Fruit fly (Drosophila melanogaster) whole organism, embryonic: ENCODE results near the gene CG5056.
A peak's percentile ranks its signal among the peaks of the same experiment; 100 is the strongest.

Source experiments
- Adf1 ChIP-seq: fragments of 200-800 bp; sonication (Bioruptor generic); IDR thresholded peaks from 2 replicates; pipeline ENCODE4 v1.3.6; 2022; ENCODE audit warnings: missing biosample characterization, missing genetic modification characterization
- Antp ChIP-seq: fragments of 200-800 bp; sonication (Bioruptor generic); optimal IDR thresholded peaks from 3 replicates; lab custom pipeline; 2016; ENCODE audit warnings: missing biosample characterization, missing genetic modification characterization
- CG11456 ChIP-seq: fragments of 200-800 bp; sonication (Bioruptor generic); IDR thresholded peaks from 3 replicates; pipeline ENCODE4 v1.3.6; 2022; ENCODE audit warnings: missing biosample characterization, missing genetic modification characterization
- CG12769 ChIP-seq: fragments of 200-800 bp; sonication (Bioruptor generic); optimal IDR thresholded peaks from 2 replicates; lab custom pipeline; 2019; ENCODE audit warnings: missing biosample characterization, mild to moderate bottlenecking, missing genetic modification characterization, moderate library complexity
- CG14965 ChIP-seq: fragments of 200-800 bp; sonication (Bioruptor generic); optimal IDR thresholded peaks from 2 replicates; lab custom pipeline; 2016; ENCODE audit warnings: missing biosample characterization, missing genetic modification characterization, borderline replicate concordance
- CG17328 ChIP-seq: fragments of 200-800 bp; sonication (Bioruptor generic); IDR thresholded peaks from 2 replicates; pipeline ENCODE4 v1.3.6; 2022; ENCODE audit warnings: missing biosample characterization, missing genetic modification characterization
- CG17361 ChIP-seq: fragments of 200-800 bp; sonication (Bioruptor generic); IDR thresholded peaks from 3 replicates; pipeline ENCODE4 v1.3.6; 2022; ENCODE audit warnings: missing biosample characterization, missing genetic modification characterization
- CG2129 ChIP-seq: fragments of 200-800 bp; sonication (Bioruptor generic); IDR thresholded peaks from 2 replicates; pipeline ENCODE4 v1.3.6; 2022; ENCODE audit warnings: missing biosample characterization, missing genetic modification characterization; ENCODE audit not compliant: partially characterized antibody
- CG2199 ChIP-seq: fragments of 200-800 bp; sonication (Bioruptor generic); IDR thresholded peaks from 3 replicates; pipeline ENCODE4 v1.3.6; 2022; ENCODE audit warnings: missing biosample characterization, missing genetic modification characterization
- CG2889 ChIP-seq: fragments of 200-800 bp; sonication (Bioruptor generic); IDR thresholded peaks from 3 replicates; pipeline ENCODE4 v1.3.6; 2022; ENCODE audit warnings: missing biosample characterization, missing genetic modification characterization
- CG33213 ChIP-seq: fragments of 200-800 bp; sonication (Bioruptor generic); optimal IDR thresholded peaks from 3 replicates; lab custom pipeline; 2016; ENCODE audit warnings: missing biosample characterization, missing genetic modification characterization
- CG4328 ChIP-seq: fragments of 200-800 bp; sonication (Bioruptor generic); optimal IDR thresholded peaks from 3 replicates; lab custom pipeline; 2017; ENCODE audit warnings: missing biosample characterization, missing genetic modification reagents, missing genetic modification characterization
- CG4360 ChIP-seq: fragments of 200-800 bp; sonication (Bioruptor generic); IDR thresholded peaks from 2 replicates; pipeline ENCODE4 v1.3.6; 2022; ENCODE audit warnings: missing biosample characterization, missing genetic modification characterization
- CG5245 ChIP-seq: fragments of 200-800 bp; sonication (Bioruptor generic); optimal IDR thresholded peaks from 3 replicates; lab custom pipeline; 2016; ENCODE audit warnings: missing biosample characterization, missing genetic modification characterization
- CG7928 ChIP-seq: fragments of 200-800 bp; sonication (Bioruptor generic); optimal IDR thresholded peaks from 2 replicates; lab custom pipeline; 2017; ENCODE audit warnings: missing biosample characterization, mild to moderate bottlenecking, missing genetic modification characterization
- CG8089 ChIP-seq: fragments of 200-800 bp; sonication (Bioruptor generic); optimal IDR thresholded peaks from 3 replicates; lab custom pipeline; 2016; ENCODE audit warnings: missing biosample characterization, missing genetic modification characterization
- CG8290 ChIP-seq, 3 experiments: fragments of 200-800 bp; sonication (Bioruptor generic); optimal IDR thresholded peaks; 2 replicates each; lab custom pipeline; 2016 to 2019; ENCODE audit warnings: missing biosample characterization in 3 of 3, missing genetic modification characterization in 3 of 3, mild to moderate bottlenecking in 2 of 3, moderate library complexity in 1 of 3
- CoRest ChIP-seq: fragments of 200-800 bp; sonication (Bioruptor generic); optimal IDR thresholded peaks from 3 replicates; lab custom pipeline; 2018; ENCODE audit warnings: missing biosample characterization, mild to moderate bottlenecking, missing genetic modification characterization, moderate library complexity
- Dref ChIP-seq: fragments of 200-800 bp; sonication (Bioruptor generic); IDR thresholded peaks from 2 replicates; pipeline ENCODE4 v1.3.6; 2022; ENCODE audit warnings: missing biosample characterization, missing genetic modification characterization
- Elba2 ChIP-seq: fragments of 200-800 bp; sonication (Bioruptor generic); optimal IDR thresholded peaks from 3 replicates; lab custom pipeline; 2016; ENCODE audit warnings: missing biosample characterization, missing genetic modification characterization
- Gsc ChIP-seq: fragments of 200-800 bp; sonication (Bioruptor generic); IDR thresholded peaks from 2 replicates; pipeline ENCODE4 v1.3.6; 2022; ENCODE audit warnings: missing biosample characterization, missing genetic modification characterization
- HLH54F ChIP-seq: fragments of 200-800 bp; sonication (Bioruptor generic); optimal IDR thresholded peaks from 3 replicates; lab custom pipeline; 2016; ENCODE audit warnings: missing biosample characterization, missing genetic modification characterization
- Mad ChIP-seq: fragments of 200-800 bp; sonication (Bioruptor generic); optimal IDR thresholded peaks from 2 replicates; lab custom pipeline; 2016; ENCODE audit warnings: missing biosample characterization, missing genetic modification characterization
- Med ChIP-seq: fragments of 200-800 bp; sonication (Bioruptor generic); peaks from one replicate; lab custom pipeline; 2016; ENCODE audit warnings: missing biosample characterization, missing genetic modification characterization, mild to moderate bottlenecking, inconsistent platforms, moderate library complexity
- Nf-YC ChIP-seq: fragments of 200-800 bp; optimal IDR thresholded peaks from 3 replicates; lab custom pipeline; 2019; ENCODE audit warnings: missing biosample characterization, mild to moderate bottlenecking, missing genetic modification characterization, moderate library complexity
- Oli ChIP-seq: fragments of 200-800 bp; sonication (Bioruptor generic); optimal IDR thresholded peaks from 2 replicates; lab custom pipeline; 2018; ENCODE audit warnings: missing biosample characterization, mild to moderate bottlenecking, missing genetic modification characterization, moderate library complexity
- PHDP ChIP-seq: fragments of 200-800 bp; sonication (Bioruptor generic); optimal IDR thresholded peaks from 3 replicates; lab custom pipeline; 2018; ENCODE audit warnings: missing biosample characterization, mild to moderate bottlenecking, missing genetic modification characterization, moderate library complexity
- Scr ChIP-seq: fragments of 200-800 bp; sonication (Bioruptor generic); IDR thresholded peaks from 2 replicates; pipeline ENCODE4 v1.3.6; 2022; ENCODE audit warnings: missing biosample characterization, missing genetic modification characterization; ENCODE audit not compliant: partially characterized antibody
- Stat92E ChIP-seq, 3 experiments: fragments of >200 bp in 2 of 3; fragments of 200-800 bp in 1 of 3; sonication (Bioruptor generic) in 1 of 3; optimal IDR thresholded peaks; 2 replicates each; lab custom pipeline; 2017 to 2019; ENCODE audit warnings: missing biosample characterization in 3 of 3, missing genetic modification characterization in 3 of 3, mild to moderate bottlenecking in 1 of 3, moderate library complexity in 1 of 3
- Xrp1 ChIP-seq: fragments of 200-800 bp; sonication (Bioruptor generic); IDR thresholded peaks from 2 replicates; pipeline ENCODE4 v1.3.6; 2022; ENCODE audit warnings: missing biosample characterization, missing genetic modification characterization
- YL-1 ChIP-seq: fragments of 200-800 bp; sonication (Bioruptor generic); optimal IDR thresholded peaks from 3 replicates; lab custom pipeline; 2017; ENCODE audit warnings: missing biosample characterization, mild to moderate bottlenecking, missing genetic modification characterization
- az2 ChIP-seq: fragments of 200-800 bp; sonication (Bioruptor generic); optimal IDR thresholded peaks from 3 replicates; lab custom pipeline; 2016; ENCODE audit warnings: missing biosample characterization, missing genetic modification characterization
- chinmo ChIP-seq: fragments of 200-800 bp; sonication (Bioruptor generic); IDR thresholded peaks from 4 replicates; pipeline ENCODE4 v1.3.6; 2022; ENCODE audit warnings: missing biosample characterization, missing genetic modification characterization; ENCODE audit not compliant: partially characterized antibody
- dati ChIP-seq: fragments of 200-800 bp; sonication (Bioruptor generic); IDR thresholded peaks from 2 replicates; pipeline ENCODE4 v1.3.6; 2022; ENCODE audit warnings: missing biosample characterization, missing genetic modification characterization
- eve ChIP-seq, 2 experiments: fragments of >200 bp; optimal IDR thresholded peaks; 2 replicates each; lab custom pipeline; 2017; ENCODE audit warnings: missing biosample characterization in 2 of 2, missing genetic modification characterization in 2 of 2
- ewg ChIP-seq: fragments of 200-800 bp; sonication (Bioruptor generic); optimal IDR thresholded peaks from 3 replicates; lab custom pipeline; 2017; ENCODE audit warnings: mild to moderate bottlenecking, missing biosample characterization, missing genetic modification reagents, missing genetic modification characterization
- ham ChIP-seq: fragments of 200-800 bp; sonication (Bioruptor generic); IDR thresholded peaks from 2 replicates; pipeline ENCODE4 v1.3.6; 2022; ENCODE audit warnings: missing biosample characterization, missing genetic modification characterization
- jigr1 ChIP-seq: fragments of 200-800 bp; sonication (Bioruptor generic); IDR thresholded peaks from 3 replicates; pipeline ENCODE4 v1.3.6; 2022; ENCODE audit warnings: missing biosample characterization, missing genetic modification characterization
- kah ChIP-seq: fragments of 200-800 bp; sonication (Bioruptor generic); optimal IDR thresholded peaks from 2 replicates; lab custom pipeline; 2018; ENCODE audit warnings: missing biosample characterization, mild to moderate bottlenecking, missing genetic modification characterization
- lilli ChIP-seq: fragments of 200-800 bp; sonication (Bioruptor generic); optimal IDR thresholded peaks from 3 replicates; lab custom pipeline; 2016; ENCODE audit warnings: missing biosample characterization, missing genetic modification characterization
- mld ChIP-seq: fragments of 200-800 bp; sonication (Bioruptor generic); IDR thresholded peaks from 3 replicates; pipeline ENCODE4 v1.3.6; 2022; ENCODE audit warnings: missing biosample characterization, missing genetic modification characterization; ENCODE audit not compliant: partially characterized antibody
- nmo ChIP-seq: fragments of 200-800 bp; sonication (Bioruptor generic); optimal IDR thresholded peaks from 2 replicates; lab custom pipeline; 2018; ENCODE audit warnings: missing biosample characterization, mild to moderate bottlenecking, missing genetic modification characterization, moderate library complexity
- sna ChIP-seq: fragments of 200-800 bp; sonication (Bioruptor generic); IDR thresholded peaks from 2 replicates; pipeline ENCODE4 v1.3.6; 2022; ENCODE audit warnings: missing biosample characterization, missing genetic modification characterization; ENCODE audit not compliant: partially characterized antibody
- ssp ChIP-seq: fragments of 200-800 bp; sonication (Bioruptor generic); IDR thresholded peaks from 2 replicates; pipeline ENCODE4 v1.3.6; 2022; ENCODE audit warnings: missing biosample characterization, missing genetic modification characterization
- tx ChIP-seq: fragments of 200-800 bp; sonication (Bioruptor generic); optimal IDR thresholded peaks from 2 replicates; lab custom pipeline; 2016; ENCODE audit warnings: missing biosample characterization, missing genetic modification characterization
- vfl ChIP-seq: fragments of 200-800 bp; sonication (Bioruptor generic); optimal IDR thresholded peaks from 2 replicates; lab custom pipeline; 2016; ENCODE audit warnings: missing biosample characterization, missing genetic modification characterization
- wdn ChIP-seq: fragments of 200-800 bp; sonication (Bioruptor generic); IDR thresholded peaks from 2 replicates; pipeline ENCODE4 v1.3.6; 2022; ENCODE audit warnings: missing biosample characterization, missing genetic modification characterization

Gene CG5056

dm6 chr2L:10333091-10333991, 33.2 kb upstream of the CG5056 start, which contains the start of gene GATAd (continued):
- TF ChIP-seq Scr (GFP tag; lab: Robert Waterston, UW) (peak; percentile 37), CG8290 (GFP tag; optimal IDR thresholded peaks at IDR 0.05; lab: Kevin White, UChicago) (no peak), CG8290 (tag; optimal IDR thresholded peaks at IDR 0.05; lab: Kevin White, UChicago) (no peak), CG17361 (GFP tag; lab: Robert Waterston, UW) (0 out of 3 replicates have a peak, but pooled peaks have one; percentile 5), sna (GFP tag; lab: Robert Waterston, UW) (no peak), CG11456 (GFP tag; lab: Robert Waterston, UW) (no peak), Xrp1 (GFP tag; lab: Robert Waterston, UW) (no peak), CG2199 (no peak), CG7928 (GFP tag; lab: Kevin White, UChicago) (peak; percentile 88), Dref (GFP tag; lab: Robert Waterston, UW) (peak; percentile 62), CG4328 (no peak), dati (GFP tag; lab: Robert Waterston, UW) (no peak), tx (GFP tag; lab: Kevin White, UChicago) (no peak), CG8089 (no peak), PHDP (tag; lab: Kevin White, UChicago) (peak; percentile 19), kah (GFP tag; lab: Kevin White, UChicago) (no peak), YL-1 (GFP tag; lab: Kevin White, UChicago) (peak; percentile 16), lilli (peak; percentile 16), wdn (GFP tag; lab: Robert Waterston, UW) (no peak), CG5245 (GFP tag; lab: Kevin White, UChicago) (no peak), HLH54F (GFP tag; lab: Kevin White, UChicago) (no peak), ewg (GFP tag; lab: Kevin White, UChicago) (peak; percentile 3), chinmo (peak; percentile 74; the same call in 1 of the 4 replicates), Gsc (GFP tag; lab: Robert Waterston, UW) (no peak), Oli (tag; lab: Kevin White, UChicago) (no peak), eve (GFP tag; optimal IDR thresholded peaks at IDR 0.05; lab: Kevin White, UChicago) (no peak), Nf-YC (tag; lab: Kevin White, UChicago) (peak; percentile 38), ham (GFP tag; lab: Robert Waterston, UW) (no peak), CoRest (peak; percentile 24), Stat92E (GFP tag; optimal IDR thresholded peaks at IDR 0.05; lab: Kevin White, UChicago) (peak in 1 of 3 experiments; percentile 44), ssp (peak; percentile 21; the same call in 1 of the 2 replicates), CG2889 (GFP tag; lab: Robert Waterston, UW) (no peak)

- TF ChIP-seq CG14965 (no peak), Antp (GFP tag; lab: Kevin White, UChicago) (no peak), vfl (GFP tag; lab: Kevin White, UChicago) (no peak), Elba2 (GFP tag; lab: Kevin White, UChicago) (peak; percentile 21), mld (GFP tag; lab: Robert Waterston, UW) (0 out of 3 replicates have a peak, but pooled peaks have one; percentile 50), CG12769 (tag; lab: Kevin White, UChicago) (no peak), CG4360 (GFP tag; lab: Robert Waterston, UW) (0 out of 2 replicates have a peak, but pooled peaks have one; percentile 6), Adf1 (no peak), Med (GFP tag; lab: Kevin White, UChicago) (peak; percentile 71), Mad (GFP tag; lab: Kevin White, UChicago) (no peak), CG2129 (no peak), az2 (GFP tag; lab: Kevin White, UChicago) (no peak), nmo (no peak), CG33213 (GFP tag; lab: Kevin White, UChicago) (no peak), jigr1 (GFP tag; lab: Robert Waterston, UW) (no peak), CG17328 (GFP tag; lab: Robert Waterston, UW) (0 out of 2 replicates have a peak, but pooled peaks have one; percentile 15)
These were observed 32.3 kb upstream of the CG5056 start for dm6 chr2L:10334213-10334612.
